Worm (Caenorhabditis elegans) whole organism, midembryonic: ENCODE results near the gene cest-7.

Experiments
- T22C8.4 ChIP-seq: fragments of 200-800 bp; sonication (Bioruptor generic); IDR thresholded peaks from 2 replicates; pipeline ENCODE4 v1.3.6; 2022; ENCODE audit warnings: missing genetic modification characterization, missing compliant biosample characterization
- cog-1 ChIP-seq: sonication (generic microtip); optimal IDR thresholded peaks from 2 replicates; lab custom pipeline; 2016; ENCODE audit warnings: missing genetic modification characterization, missing compliant biosample characterization
- flt-1 ChIP-seq: fragments of 200-800 bp; sonication (Bioruptor generic); IDR thresholded peaks from 2 replicates; pipeline ENCODE4 v1.3.6; 2022; ENCODE audit warnings: missing genetic modification characterization, missing compliant biosample characterization
- klf-2 ChIP-seq: fragments of 200-800 bp; sonication (Bioruptor generic); conservative IDR thresholded peaks from 2 replicates; pipeline ENCODE4 v1.3.6; 2022; ENCODE audit warnings: missing genetic modification reagents, missing genetic modification characterization, missing compliant biosample characterization
- med-1 ChIP-seq: sonication (generic microtip); optimal IDR thresholded peaks from 2 replicates; lab custom pipeline; 2017; ENCODE audit warnings: missing genetic modification characterization, mild to moderate bottlenecking, missing compliant biosample characterization, antibody characterized with exemption, missing genetic modification reagents; ENCODE audit not compliant: insufficient read depth
- ref-1 ChIP-seq: fragments of 200-800 bp; sonication (Bioruptor generic); conservative IDR thresholded peaks from 2 replicates; pipeline ENCODE4 v1.3.6; 2022; ENCODE audit warnings: missing genetic modification reagents, missing genetic modification characterization, missing compliant biosample characterization
- tab-1 ChIP-seq: fragments of 200-800 bp; sonication (Bioruptor generic); IDR thresholded peaks from 2 replicates; pipeline ENCODE4 v1.3.6; 2022; ENCODE audit warnings: missing genetic modification characterization, missing compliant biosample characterization
- ztf-23 ChIP-seq: fragments of 200-800 bp; sonication (Bioruptor generic); IDR thresholded peaks from 2 replicates; pipeline ENCODE4 v1.3.6; 2022; ENCODE audit warnings: missing genetic modification reagents, missing genetic modification characterization, missing compliant biosample characterization
- ztf-29 ChIP-seq: fragments of 200-800 bp; sonication (Bioruptor generic); IDR thresholded peaks from 2 replicates; pipeline ENCODE4 v1.3.6; 2022; ENCODE audit warnings: missing genetic modification reagents, missing genetic modification characterization, missing compliant biosample characterization

Gene cest-7

DNA sequence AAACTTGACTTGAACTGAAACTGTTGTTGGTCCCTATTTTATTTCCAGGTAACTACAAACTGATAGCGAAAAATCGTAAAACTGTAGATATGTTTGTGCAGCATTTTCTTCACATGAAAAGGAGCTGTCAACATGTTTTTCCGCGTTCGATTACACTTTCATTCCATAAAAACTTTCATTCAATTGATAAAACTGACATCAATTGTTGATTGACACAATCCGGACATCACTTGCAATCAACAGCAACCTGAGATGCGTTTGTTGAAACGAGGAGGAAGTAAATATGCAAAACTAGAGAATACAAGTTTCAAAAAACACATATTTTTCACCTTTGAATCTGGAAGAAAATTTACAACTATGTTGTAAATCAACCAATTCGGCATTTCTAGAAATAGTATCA lies 32.4 kb upstream of the cest-7 start:
- no peak for TF ChIP-seq ztf-29 (GFP tag; lab: Robert Waterston, UW)
- TF ChIP-seq cog-1 (tag; lab: Kevin White, UChicago) = no peak
- TF ChIP-seq flt-1 (GFP tag; lab: Robert Waterston, UW) = no peak
- TF ChIP-seq T22C8.4 (GFP tag; lab: Robert Waterston, UW) = no peak
- TF ChIP-seq klf-2 = no peak
- TF ChIP-seq tab-1 (GFP tag; lab: Robert Waterston, UW) = no peak
- no peak for TF ChIP-seq ztf-23 (GFP tag; lab: Robert Waterston, UW)

DNA sequence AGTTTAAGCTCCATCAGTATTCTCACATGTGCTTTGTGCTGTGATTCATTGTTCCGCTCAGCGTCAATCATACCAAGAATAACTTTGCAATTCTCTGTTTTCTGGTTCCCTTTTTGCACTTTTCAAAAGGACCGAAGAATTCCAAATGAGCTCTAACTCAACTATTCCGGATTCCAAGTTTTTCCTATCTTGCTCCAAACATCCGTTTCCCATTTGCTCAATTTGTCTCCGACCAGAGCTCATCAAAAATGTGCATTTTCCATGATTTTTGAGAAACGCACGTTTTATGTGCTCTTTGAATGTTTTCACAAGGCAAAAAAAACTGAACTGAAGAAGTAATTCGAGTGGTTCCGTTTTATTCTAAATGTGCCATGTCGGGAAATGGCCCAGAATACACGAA lies 31.5 kb upstream of the cest-7 start:
- TF ChIP-seq med-1 (GFP tag; lab: Kevin White, UChicago) = no peak
- no peak for TF ChIP-seq flt-1 (GFP tag; lab: Robert Waterston, UW)
- TF ChIP-seq ztf-23 (GFP tag; lab: Robert Waterston, UW) = no peak
- no peak for TF ChIP-seq ztf-29 (GFP tag; lab: Robert Waterston, UW)
- TF ChIP-seq cog-1 (tag; lab: Kevin White, UChicago) = no peak
- TF ChIP-seq T22C8.4 (GFP tag; lab: Robert Waterston, UW) = no peak
- no peak for TF ChIP-seq tab-1 (GFP tag; lab: Robert Waterston, UW)
- TF ChIP-seq ref-1 = no peak
- TF ChIP-seq klf-2 = no peak

DNA sequence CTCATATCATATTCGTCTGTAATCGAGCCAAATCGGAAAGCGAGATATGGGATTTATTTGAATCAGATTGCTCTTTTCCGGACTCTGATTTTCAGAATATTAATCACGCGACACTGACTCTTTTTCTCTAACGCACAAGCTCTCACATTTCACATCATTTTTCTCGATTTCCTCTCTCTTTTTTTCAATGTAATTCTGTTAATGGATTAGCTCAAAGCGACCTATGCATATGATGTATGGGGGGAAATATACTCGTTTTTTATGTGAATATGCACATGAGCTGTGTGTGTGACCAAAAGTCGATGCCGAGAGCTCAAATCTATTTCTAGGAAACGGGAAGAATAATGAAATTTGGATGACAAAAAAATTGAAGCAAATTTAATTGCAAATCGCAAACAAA lies 29.2 kb upstream of the cest-7 start:
- TF ChIP-seq cog-1 (tag; lab: Kevin White, UChicago) = no peak
- no peak for TF ChIP-seq ztf-23 (GFP tag; lab: Robert Waterston, UW)
- no peak for TF ChIP-seq T22C8.4 (GFP tag; lab: Robert Waterston, UW)
- TF ChIP-seq med-1 (GFP tag; lab: Kevin White, UChicago) = no peak
- no peak for TF ChIP-seq ref-1
- no peak for TF ChIP-seq flt-1 (GFP tag; lab: Robert Waterston, UW)
- no peak for TF ChIP-seq tab-1 (GFP tag; lab: Robert Waterston, UW)

DNA sequence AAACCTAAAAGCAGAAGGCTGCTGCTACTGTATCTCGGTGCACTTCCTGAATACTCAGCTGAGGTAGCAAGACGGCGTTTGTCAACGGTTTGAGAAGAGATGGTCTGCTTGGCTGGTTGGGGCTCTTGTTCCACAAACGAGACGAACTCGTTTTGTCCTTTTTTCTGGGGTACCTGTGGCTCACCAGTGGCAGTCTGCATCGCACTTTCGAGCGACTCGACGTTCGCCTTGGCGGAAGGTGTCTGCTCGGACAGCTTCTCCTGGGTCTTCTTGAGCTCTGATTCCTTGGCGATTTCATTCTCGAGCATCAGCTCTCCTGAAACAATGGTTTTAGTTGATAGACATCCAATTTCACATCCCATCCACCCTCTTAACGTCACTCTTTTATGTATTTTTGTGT lies 28.3 kb upstream of the cest-7 start:
- no peak for TF ChIP-seq tab-1 (GFP tag; lab: Robert Waterston, UW)
- no peak for TF ChIP-seq klf-2
- TF ChIP-seq ref-1 = no peak
- TF ChIP-seq ztf-29 (GFP tag; lab: Robert Waterston, UW) = no peak

DNA sequence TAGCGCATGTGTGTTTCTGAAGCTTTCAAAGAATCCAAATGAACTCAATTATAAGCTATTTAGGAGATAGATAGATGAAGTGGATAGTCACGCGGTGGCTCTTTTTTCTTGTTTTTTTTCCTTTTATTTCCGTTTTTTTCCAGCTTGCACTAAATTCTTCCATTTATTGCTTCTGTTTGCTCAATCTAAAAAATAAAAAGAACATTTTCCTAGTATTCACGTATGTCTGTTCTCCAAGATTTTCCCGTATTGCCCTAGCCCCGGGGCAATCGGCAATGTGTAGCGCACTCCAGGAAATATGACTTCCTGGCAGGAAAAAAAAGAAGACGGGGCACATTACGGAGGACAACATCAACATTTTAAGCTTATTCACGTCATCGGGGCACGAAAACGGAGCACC lies 27.9 kb upstream of the cest-7 start:
- no peak for TF ChIP-seq tab-1 (GFP tag; lab: Robert Waterston, UW)
- TF ChIP-seq T22C8.4 (GFP tag; lab: Robert Waterston, UW) = no peak
- TF ChIP-seq ztf-29 (GFP tag; lab: Robert Waterston, UW) = no peak
- no peak for TF ChIP-seq med-1 (GFP tag; lab: Kevin White, UChicago)
- no peak for TF ChIP-seq klf-2
- TF ChIP-seq flt-1 (GFP tag; lab: Robert Waterston, UW) = no peak
- no peak for TF ChIP-seq cog-1 (tag; lab: Kevin White, UChicago)
- TF ChIP-seq ztf-23 (GFP tag; lab: Robert Waterston, UW) = no peak

DNA sequence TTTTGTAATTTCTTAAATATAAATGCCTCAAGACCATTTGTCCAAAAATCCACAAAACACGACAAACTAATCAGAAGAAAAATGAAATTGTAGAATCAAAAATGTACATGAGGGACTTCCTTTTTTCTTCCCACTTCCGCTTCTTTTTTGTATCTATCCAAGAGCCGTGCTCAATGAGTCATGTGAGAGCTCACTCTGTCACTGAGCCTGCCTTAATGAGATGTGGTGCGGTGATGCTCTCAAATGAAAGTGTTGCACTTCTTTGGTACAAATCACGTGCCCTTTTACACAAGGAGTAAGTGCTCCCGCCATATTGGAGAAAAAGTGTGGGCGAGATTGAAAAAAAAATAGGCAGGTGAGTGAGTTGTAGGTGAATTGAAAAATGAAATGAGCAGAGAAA lies 25.4 kb upstream of the cest-7 start:
- no peak for TF ChIP-seq T22C8.4 (GFP tag; lab: Robert Waterston, UW)
- TF ChIP-seq klf-2 = no peak
- TF ChIP-seq tab-1 (GFP tag; lab: Robert Waterston, UW) = no peak
- TF ChIP-seq ztf-29 (GFP tag; lab: Robert Waterston, UW) = no peak

DNA sequence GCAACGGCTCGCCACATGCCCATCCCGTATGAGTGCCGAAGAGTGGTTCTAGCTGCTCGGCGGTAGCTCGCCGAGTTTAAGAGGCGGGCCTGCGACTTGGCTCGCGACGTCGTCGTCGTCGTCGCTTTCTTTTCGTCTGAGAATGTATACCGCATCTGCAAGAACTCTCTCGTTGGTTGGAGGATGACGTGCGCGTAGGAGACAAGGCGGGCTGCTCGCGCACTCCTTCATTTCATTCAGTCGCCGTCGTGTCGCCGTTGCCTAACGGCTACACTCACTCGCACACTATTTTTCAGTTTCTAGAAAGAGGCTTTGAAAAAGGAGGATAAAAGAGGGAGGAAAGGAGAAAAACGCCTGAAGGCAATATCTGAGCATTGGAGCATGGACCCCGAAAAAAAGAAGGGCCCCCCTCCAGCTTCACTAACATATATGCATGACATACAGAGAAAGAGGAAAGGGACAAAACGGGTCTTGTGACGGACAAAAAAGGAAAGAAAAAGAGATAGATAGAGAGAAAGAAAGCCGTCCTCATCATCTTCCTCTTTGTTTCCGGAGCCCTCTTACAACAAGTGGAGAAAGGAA lies 24.2 kb upstream of the cest-7 start:
- TF ChIP-seq med-1 (GFP tag; lab: Kevin White, UChicago) = no peak
- no peak for TF ChIP-seq ztf-23 (GFP tag; lab: Robert Waterston, UW)
- TF ChIP-seq flt-1 (GFP tag; lab: Robert Waterston, UW) = no peak
- peak; percentile 18 for TF ChIP-seq cog-1 (tag; lab: Kevin White, UChicago)
- no peak for TF ChIP-seq klf-2

DNA sequence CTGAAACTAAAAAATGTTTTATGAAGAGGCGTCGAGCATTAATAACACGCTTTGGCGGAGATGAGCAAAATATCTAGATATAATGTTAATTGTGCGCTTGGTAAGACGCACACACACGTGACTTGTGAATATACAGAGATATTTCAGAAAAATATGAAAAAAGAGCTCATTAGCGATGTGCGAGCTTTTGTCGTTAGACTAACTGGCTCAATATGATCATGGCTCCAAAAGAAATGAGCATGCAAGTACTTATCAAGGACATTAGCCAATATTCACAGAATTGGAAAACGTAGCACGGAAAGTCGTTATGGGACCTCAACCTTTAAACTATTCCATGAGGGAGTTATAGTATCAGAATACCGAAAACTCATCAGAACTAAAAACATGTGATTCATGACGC lies 22.7 kb upstream of the cest-7 start:
- TF ChIP-seq ztf-29 (GFP tag; lab: Robert Waterston, UW) (no peak), klf-2 (no peak), tab-1 (GFP tag; lab: Robert Waterston, UW) (no peak), cog-1 (tag; lab: Kevin White, UChicago) (no peak), flt-1 (GFP tag; lab: Robert Waterston, UW) (no peak), ref-1 (no peak), med-1 (GFP tag; lab: Kevin White, UChicago) (no peak), T22C8.4 (GFP tag; lab: Robert Waterston, UW) (no peak), ztf-23 (GFP tag; lab: Robert Waterston, UW) (no peak)

DNA sequence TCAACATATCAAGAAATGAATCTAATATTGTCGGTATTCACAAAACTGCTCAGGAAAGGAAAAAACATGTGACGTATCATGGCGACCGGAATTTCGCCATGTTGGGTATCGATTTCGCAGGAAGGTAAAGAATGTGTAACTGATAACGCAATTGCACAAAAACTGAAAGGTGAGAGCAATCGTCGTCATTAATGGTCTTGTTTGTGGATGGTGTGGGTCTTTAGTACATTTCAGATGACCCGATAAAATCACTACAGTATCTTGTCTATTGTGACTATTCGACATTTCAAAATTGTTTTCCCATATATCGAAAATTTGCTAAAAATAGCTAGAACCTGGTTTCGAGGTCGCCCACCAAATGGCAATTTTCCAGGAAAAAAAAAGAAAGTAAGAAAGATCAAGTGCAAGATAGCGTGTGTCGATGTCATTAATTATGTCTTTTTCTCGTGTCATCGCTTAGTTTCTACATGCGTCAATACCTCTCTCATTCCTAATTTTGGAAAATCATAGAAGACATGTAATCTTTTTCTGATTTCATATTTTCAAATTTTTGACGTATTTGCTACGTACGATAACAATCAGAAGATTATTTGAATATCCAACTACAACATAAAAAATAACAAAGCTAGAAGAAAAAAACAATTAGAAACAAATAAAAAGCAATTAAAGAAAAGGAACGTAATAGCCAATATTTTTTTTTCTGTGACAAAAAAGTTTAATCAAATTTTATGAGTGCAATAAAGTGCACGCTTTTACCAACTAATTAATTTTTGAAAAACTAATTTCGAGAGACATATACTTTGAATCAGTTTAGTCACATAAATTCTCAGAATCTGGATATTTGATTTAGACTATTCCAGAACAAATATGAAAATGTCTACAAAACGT lies 19.4 kb upstream of the cest-7 start:
- no peak for TF ChIP-seq klf-2
- TF ChIP-seq ztf-23 (GFP tag; lab: Robert Waterston, UW) = no peak
- TF ChIP-seq ztf-29 (GFP tag; lab: Robert Waterston, UW) = no peak

DNA sequence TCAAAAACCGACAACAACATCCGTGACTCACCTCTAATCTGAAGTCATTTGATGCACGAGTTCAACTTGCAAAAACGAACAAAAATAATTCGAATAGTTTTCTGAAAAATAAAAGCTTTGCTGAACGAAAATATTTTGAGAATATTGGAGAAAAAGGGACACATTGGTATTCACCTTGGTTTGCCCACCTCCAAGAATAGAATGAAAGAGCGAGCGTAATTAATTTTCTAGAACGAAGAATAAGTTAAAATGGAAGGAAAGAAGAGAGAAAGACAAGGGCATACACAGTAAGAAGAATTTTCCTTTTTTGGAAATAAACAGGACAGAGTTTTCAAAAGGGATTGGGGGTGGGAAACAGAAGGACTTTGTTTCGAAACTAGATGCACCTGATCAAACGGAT lies 16.9 kb upstream of the cest-7 start, which contains the start of gene cab-1:
cab-1 (minus strand) TSS at position 101 of the 400 bp plus-strand sequence.
- TF ChIP-seq klf-2 (no peak), ztf-29 (GFP tag; lab: Robert Waterston, UW) (no peak), tab-1 (GFP tag; lab: Robert Waterston, UW) (no peak), ref-1 (no peak), T22C8.4 (GFP tag; lab: Robert Waterston, UW) (no peak), ztf-23 (GFP tag; lab: Robert Waterston, UW) (no peak), cog-1 (tag; lab: Kevin White, UChicago) (no peak), med-1 (GFP tag; lab: Kevin White, UChicago) (no peak), flt-1 (GFP tag; lab: Robert Waterston, UW) (no peak)
